Fruit fly (Drosophila melanogaster) whole organism, prepupa: ENCODE results near the gene CG17234.

Experiments used
- Blimp-1 ChIP-seq: fragments of 200-800 bp; sonication (Bioruptor generic); optimal IDR thresholded peaks from 3 replicates; lab custom pipeline; 2017; ENCODE audit warnings: missing biosample characterization, missing genetic modification characterization, mild to moderate bottlenecking, moderate library complexity, missing genetic modification reagents
- CG11294 ChIP-seq: fragments of 200-800 bp; sonication (Bioruptor generic); IDR thresholded peaks from 2 replicates; pipeline ENCODE4 v1.3.6; 2022; ENCODE audit warnings: missing biosample characterization, missing genetic modification characterization
- CG11762 ChIP-seq: fragments of 200-800 bp; sonication (Bioruptor generic); optimal IDR thresholded peaks from 3 replicates; lab custom pipeline; 2016; ENCODE audit warnings: missing biosample characterization, missing genetic modification characterization; ENCODE audit not compliant: insufficient read depth
- CG16779 ChIP-seq: fragments of 200-800 bp; sonication (Bioruptor generic); optimal IDR thresholded peaks from 3 replicates; lab custom pipeline; 2017; ENCODE audit warnings: missing biosample characterization, mild to moderate bottlenecking, missing genetic modification characterization
- CG3032 ChIP-seq: fragments of 200-800 bp; optimal IDR thresholded peaks from 2 replicates; lab custom pipeline; 2019; ENCODE audit warnings: missing biosample characterization, mild to moderate bottlenecking, missing genetic modification characterization, moderate library complexity
- CG31627 ChIP-seq: fragments of 200-800 bp; sonication (Bioruptor generic); optimal IDR thresholded peaks from 3 replicates; lab custom pipeline; 2016; ENCODE audit warnings: missing biosample characterization, missing genetic modification characterization
- CG34406 ChIP-seq: fragments of 200-800 bp; sonication (Bioruptor generic); optimal IDR thresholded peaks from 3 replicates; lab custom pipeline; 2016; ENCODE audit warnings: missing biosample characterization, missing genetic modification characterization
- CG6792 ChIP-seq: fragments of 200-800 bp; sonication (Bioruptor generic); optimal IDR thresholded peaks from 3 replicates; lab custom pipeline; 2016; ENCODE audit warnings: missing biosample characterization, missing genetic modification characterization
- CG6808 ChIP-seq: fragments of 200-800 bp; sonication (Bioruptor generic); optimal IDR thresholded peaks from 3 replicates; lab custom pipeline; 2017; ENCODE audit warnings: missing biosample characterization, missing genetic modification characterization, mild to moderate bottlenecking, moderate library complexity, missing genetic modification reagents
- CG6854 ChIP-seq: fragments of 200-800 bp; sonication (Bioruptor generic); optimal IDR thresholded peaks from 2 replicates; lab custom pipeline; 2017; ENCODE audit warnings: missing biosample characterization, mild to moderate bottlenecking, missing genetic modification characterization
- CG7368 ChIP-seq: fragments of 200-800 bp; sonication (Bioruptor generic); optimal IDR thresholded peaks from 3 replicates; lab custom pipeline; 2016; ENCODE audit warnings: missing biosample characterization, missing genetic modification characterization
- CG8319 ChIP-seq: fragments of 200-800 bp; sonication (Bioruptor generic); optimal IDR thresholded peaks from 3 replicates; lab custom pipeline; 2016; ENCODE audit warnings: missing biosample characterization, missing genetic modification characterization
- CG9139 ChIP-seq: fragments of 200-800 bp; sonication (Bioruptor generic); optimal IDR thresholded peaks from 3 replicates; lab custom pipeline; 2017; ENCODE audit warnings: missing biosample characterization, mild to moderate bottlenecking, missing genetic modification characterization
- Eip75B ChIP-seq: fragments of 200-800 bp; sonication (Bioruptor generic); optimal IDR thresholded peaks from 3 replicates; lab custom pipeline; 2016; ENCODE audit warnings: missing biosample characterization, missing genetic modification characterization
- Eip78C ChIP-seq: fragments of 200-800 bp; sonication (Bioruptor generic); peaks from one replicate; lab custom pipeline; 2016; ENCODE audit warnings: missing biosample characterization, missing genetic modification characterization
- Eip93F ChIP-seq: fragments of 200-800 bp; sonication (Bioruptor generic); optimal IDR thresholded peaks from 2 replicates; lab custom pipeline; 2016; ENCODE audit warnings: missing biosample characterization, mild to moderate bottlenecking, missing genetic modification characterization
- Ets21C ChIP-seq: fragments of 200-800 bp; sonication (Bioruptor generic); optimal IDR thresholded peaks from 3 replicates; lab custom pipeline; 2016; ENCODE audit warnings: missing biosample characterization, missing genetic modification characterization
- Ets96B ChIP-seq: fragments of 200-800 bp; optimal IDR thresholded peaks from 2 replicates; lab custom pipeline; 2019; ENCODE audit warnings: missing biosample characterization, mild to moderate bottlenecking, missing genetic modification characterization, moderate library complexity
- Hr4 ChIP-seq: fragments of 200-800 bp; sonication (Bioruptor generic); optimal IDR thresholded peaks from 3 replicates; lab custom pipeline; 2016; ENCODE audit warnings: missing biosample characterization, missing genetic modification characterization
- Met ChIP-seq: fragments of 200-800 bp; sonication (Bioruptor generic); optimal IDR thresholded peaks from 3 replicates; lab custom pipeline; 2016; ENCODE audit warnings: missing biosample characterization, missing genetic modification characterization
- OdsH ChIP-seq: fragments of 200-800 bp; sonication (Bioruptor generic); optimal IDR thresholded peaks from 3 replicates; lab custom pipeline; 2016; ENCODE audit warnings: missing biosample characterization, missing genetic modification characterization
- Smox ChIP-seq: fragments of 200-800 bp; sonication (Bioruptor generic); optimal IDR thresholded peaks from 3 replicates; lab custom pipeline; 2016; ENCODE audit warnings: missing biosample characterization, missing genetic modification characterization
- Sox102F ChIP-seq: fragments of 200-800 bp; sonication (Bioruptor generic); optimal IDR thresholded peaks from 2 replicates; lab custom pipeline; 2016; ENCODE audit warnings: missing biosample characterization, mild to moderate bottlenecking, missing genetic modification characterization
- Sox14 ChIP-seq: fragments of 200-800 bp; sonication (Bioruptor generic); optimal IDR thresholded peaks from 3 replicates; lab custom pipeline; 2016; ENCODE audit warnings: missing biosample characterization, missing genetic modification characterization
- Sox15 ChIP-seq: fragments of 200-800 bp; sonication (Bioruptor generic); optimal IDR thresholded peaks from 3 replicates; lab custom pipeline; 2016; ENCODE audit warnings: missing biosample characterization, missing genetic modification characterization
- achi ChIP-seq: fragments of 200-800 bp; sonication (Bioruptor generic); optimal IDR thresholded peaks from 3 replicates; lab custom pipeline; 2016; ENCODE audit warnings: missing biosample characterization, missing genetic modification characterization
- acj6 ChIP-seq: fragments of 200-800 bp; sonication (Bioruptor generic); optimal IDR thresholded peaks from 3 replicates; lab custom pipeline; 2016; ENCODE audit warnings: missing biosample characterization, missing genetic modification characterization
- cyc ChIP-seq: fragments of 200-800 bp; sonication (Bioruptor generic); optimal IDR thresholded peaks from 3 replicates; lab custom pipeline; 2016; ENCODE audit warnings: missing biosample characterization, missing genetic modification characterization
- eg ChIP-seq: fragments of 200-800 bp; sonication (Bioruptor generic); IDR thresholded peaks from 3 replicates; pipeline ENCODE4 v1.3.6; 2022; ENCODE audit warnings: missing biosample characterization, missing genetic modification characterization
- esn ChIP-seq: fragments of 200-800 bp; sonication (Bioruptor generic); optimal IDR thresholded peaks from 2 replicates; lab custom pipeline; 2016; ENCODE audit warnings: missing biosample characterization, mild to moderate bottlenecking, missing genetic modification characterization, moderate library complexity
- fd85E ChIP-seq: fragments of 200-800 bp; sonication (Bioruptor generic); optimal IDR thresholded peaks from 3 replicates; lab custom pipeline; 2016; ENCODE audit warnings: missing biosample characterization, missing genetic modification characterization
- fkh ChIP-seq: fragments of 200-800 bp; sonication (Bioruptor generic); optimal IDR thresholded peaks from 3 replicates; lab custom pipeline; 2017; ENCODE audit warnings: missing biosample characterization, mild to moderate bottlenecking, missing genetic modification characterization, moderate library complexity
- lz ChIP-seq: fragments of 200-800 bp; sonication (Bioruptor generic); optimal IDR thresholded peaks from 3 replicates; lab custom pipeline; 2016; ENCODE audit warnings: missing biosample characterization, missing genetic modification characterization
- net ChIP-seq: fragments of 200-800 bp; sonication (Bioruptor generic); optimal IDR thresholded peaks from 3 replicates; lab custom pipeline; 2016; ENCODE audit warnings: missing biosample characterization, missing genetic modification characterization
- pdm3 ChIP-seq: fragments of 200-800 bp; sonication (Bioruptor generic); optimal IDR thresholded peaks from 3 replicates; lab custom pipeline; 2016; ENCODE audit warnings: missing biosample characterization, missing genetic modification characterization
- salr ChIP-seq, 2 experiments: fragments of 200-800 bp; sonication (Bioruptor generic); optimal IDR thresholded peaks; 3 replicates each; lab custom pipeline; 2016 to 2018; ENCODE audit warnings: missing biosample characterization in 2 of 2, missing genetic modification characterization in 2 of 2, mild to moderate bottlenecking in 1 of 2
- ss ChIP-seq, 2 experiments: fragments of 200-800 bp; sonication (Bioruptor generic); optimal IDR thresholded peaks; 2 replicates in 1 of 2; 3 replicates in 1 of 2; lab custom pipeline; 2017 to 2018; ENCODE audit warnings: mild to moderate bottlenecking in 2 of 2, missing biosample characterization in 2 of 2, missing genetic modification characterization in 2 of 2, moderate library complexity in 1 of 2
- svp ChIP-seq: fragments of 200-800 bp; sonication (Bioruptor generic); peaks from one replicate; lab custom pipeline; 2016; ENCODE audit warnings: missing biosample characterization, missing genetic modification characterization
- topi ChIP-seq: fragments of 200-800 bp; sonication (Bioruptor generic); optimal IDR thresholded peaks from 3 replicates; lab custom pipeline; 2016; ENCODE audit warnings: missing biosample characterization, missing genetic modification characterization
- vri ChIP-seq: fragments of 200-800 bp; sonication (Bioruptor generic); optimal IDR thresholded peaks from 3 replicates; lab custom pipeline; 2016; ENCODE audit warnings: missing biosample characterization, mild to moderate bottlenecking, missing genetic modification characterization

The CG17234 gene

DNA sequence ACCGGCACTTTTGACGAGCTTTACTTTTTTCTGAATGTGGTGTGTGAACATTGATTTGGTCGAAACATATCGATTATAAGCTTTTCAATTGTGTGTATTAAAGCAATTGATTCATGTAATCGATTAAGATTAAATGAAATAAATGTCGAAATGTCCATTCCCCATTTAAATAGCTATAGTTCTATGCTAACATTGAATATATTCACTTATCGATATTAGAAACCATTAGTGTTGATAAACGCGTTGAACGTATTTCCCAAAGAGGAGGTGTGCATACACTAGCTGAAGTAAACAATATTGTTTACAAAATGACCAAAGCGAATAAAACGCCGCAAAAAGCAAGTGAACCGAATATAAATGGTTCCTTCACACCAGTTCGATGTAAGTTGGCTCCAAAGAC is 38.8 kb upstream of the CG17234 start, which contains the start of the genes Uch and CG34174:
TSS of gene Uch (minus strand) at position 208 of the 400 bp plus-strand sequence.
TSS of gene CG34174 (plus strand) at position 263 of the 400 bp plus-strand sequence.
- no peak for TF ChIP-seq Ets21C
- TF ChIP-seq CG16779 (tag; lab: Kevin White, UChicago) = no peak
- TF ChIP-seq Ets96B (tag; lab: Kevin White, UChicago) = no peak
- TF ChIP-seq pdm3 (GFP tag; lab: Kevin White, UChicago) = no peak
- no peak for TF ChIP-seq Smox
- no peak for TF ChIP-seq fd85E (GFP tag; lab: Kevin White, UChicago)
- no peak for TF ChIP-seq CG7368 (GFP tag; lab: Kevin White, UChicago)
- TF ChIP-seq CG11762 (GFP tag; lab: Kevin White, UChicago) = no peak
- TF ChIP-seq CG31627 = no peak
- no peak for TF ChIP-seq eg (GFP tag; lab: Robert Waterston, UW)
- TF ChIP-seq Sox14 (GFP tag; lab: Kevin White, UChicago) = peak; percentile 70
- no peak for TF ChIP-seq Blimp-1 (GFP tag; lab: Kevin White, UChicago)
- no peak for TF ChIP-seq CG34406 (GFP tag; lab: Kevin White, UChicago)
- no peak for TF ChIP-seq Hr4
- peak; percentile 36 for TF ChIP-seq topi (GFP tag; lab: Kevin White, UChicago)
- TF ChIP-seq CG9139 (GFP tag; lab: Kevin White, UChicago) = no peak
- TF ChIP-seq Eip93F = no peak
- no peak for TF ChIP-seq net (GFP tag; lab: Kevin White, UChicago)
- TF ChIP-seq ss (GFP tag; optimal IDR thresholded peaks at IDR 0.05; lab: Kevin White, UChicago) = no peak
- no peak for TF ChIP-seq salr (GFP tag; optimal IDR thresholded peaks at IDR 0.05; lab: Kevin White, UChicago)
- no peak for TF ChIP-seq Met (GFP tag; lab: Kevin White, UChicago)
- TF ChIP-seq acj6 (GFP tag; lab: Kevin White, UChicago) = no peak
- TF ChIP-seq OdsH = no peak
- no peak for TF ChIP-seq Sox102F (GFP tag; lab: Kevin White, UChicago)
- TF ChIP-seq CG6808 (GFP tag; lab: Kevin White, UChicago) = no peak
- TF ChIP-seq svp (GFP tag; lab: Kevin White, UChicago) = no peak
- TF ChIP-seq esn (GFP tag; lab: Kevin White, UChicago) = peak; percentile 53
- TF ChIP-seq fkh = peak; percentile 96
- TF ChIP-seq cyc (GFP tag; lab: Kevin White, UChicago) = peak; percentile 21
- no peak for TF ChIP-seq Eip75B (GFP tag; lab: Kevin White, UChicago)
- peak; percentile 40 for TF ChIP-seq lz
- TF ChIP-seq vri (GFP tag; lab: Kevin White, UChicago) = no peak
- no peak for TF ChIP-seq CG8319 (GFP tag; lab: Kevin White, UChicago)
- peak; percentile 54 for TF ChIP-seq Eip78C (GFP tag; lab: Kevin White, UChicago)
- no peak for TF ChIP-seq CG6792 (GFP tag; lab: Kevin White, UChicago)
- TF ChIP-seq CG3032 (tag; lab: Kevin White, UChicago) = peak; percentile 18
- TF ChIP-seq CG11294 (GFP tag; lab: Robert Waterston, UW) = no peak
- no peak for TF ChIP-seq CG6854 (GFP tag; lab: Kevin White, UChicago)
- no peak for TF ChIP-seq Sox15
- no peak for TF ChIP-seq achi (GFP tag; lab: Kevin White, UChicago)

DNA sequence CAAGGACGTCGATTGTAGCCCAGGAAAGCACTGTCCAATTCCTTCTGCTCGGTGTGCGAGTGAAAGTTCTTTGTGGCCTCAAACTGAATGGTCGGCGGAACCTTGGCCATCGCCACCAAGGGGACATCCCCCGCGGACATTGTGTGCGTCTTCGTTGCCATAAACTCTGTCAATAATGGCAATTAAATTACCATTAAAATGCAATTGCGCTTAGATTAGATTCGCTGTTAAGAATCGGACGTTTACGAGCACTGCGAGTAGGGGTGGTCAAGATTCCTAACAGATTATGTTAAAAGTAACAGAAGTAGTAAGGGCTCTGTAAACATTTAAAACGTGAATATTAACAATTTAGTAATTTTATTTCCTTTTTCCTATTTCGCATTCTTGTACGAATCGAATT is 36.8 kb upstream of the CG17234 start, which contains the start of gene daed:
TSS of gene daed (minus strand) at position 247 of the 400 bp plus-strand sequence.
- TF ChIP-seq esn (GFP tag; lab: Kevin White, UChicago) (peak; percentile 18), eg (GFP tag; lab: Robert Waterston, UW) (no peak)
